Worm (Caenorhabditis elegans) whole organism, L2 larva: ENCODE measurements around the gene Y53F4B.19.

ENCODE experiments used
- Y55F3AM.14 ChIP-seq: fragments of 200-800 bp; sonication (Bioruptor generic); optimal IDR thresholded peaks from 2 replicates; lab custom pipeline; 2018; ENCODE audit warnings: mild to moderate bottlenecking, missing genetic modification characterization, missing compliant biosample characterization
- ama-1 ChIP-seq: fragments of 150-350 bp; optimal IDR thresholded peaks from 2 replicates; lab custom pipeline; 2018; ENCODE audit warnings: inconsistent platforms
- blmp-1 ChIP-seq: sonication (generic microtip); optimal IDR thresholded peaks from 2 replicates; lab custom pipeline; 2017; ENCODE audit warnings: missing genetic modification characterization, mild to moderate bottlenecking, missing compliant biosample characterization, antibody characterized with exemption, moderate library complexity; ENCODE audit not compliant: insufficient read depth
- elt-3 ChIP-seq: sonication (generic microtip); optimal IDR thresholded peaks from 2 replicates; lab custom pipeline; 2017; ENCODE audit warnings: missing biosample characterization, missing genetic modification characterization
- lin-11 ChIP-seq: fragments of 150-350 bp; sonication (generic microtip); optimal IDR thresholded peaks from 2 replicates; lab custom pipeline; 2014; ENCODE audit warnings: missing biosample characterization, missing genetic modification characterization, inconsistent platforms, mixed read lengths
- nhr-11 ChIP-seq: fragments of 150-350 bp; optimal IDR thresholded peaks from 2 replicates; lab custom pipeline; 2014; ENCODE audit warnings: missing biosample characterization, missing genetic modification characterization
- nhr-23 ChIP-seq: fragments of 150-350 bp; optimal IDR thresholded peaks from 2 replicates; lab custom pipeline; 2014; ENCODE audit warnings: missing biosample characterization, missing genetic modification reagents, missing genetic modification characterization
- nhr-25 ChIP-seq: fragments of 150-350 bp; sonication (generic microtip); optimal IDR thresholded peaks from 3 replicates; lab custom pipeline; 2014; ENCODE audit warnings: missing biosample characterization, missing genetic modification characterization
- zag-1 ChIP-seq: fragments of 150-350 bp; optimal IDR thresholded peaks from 2 replicates; lab custom pipeline; 2014; ENCODE audit warnings: missing biosample characterization, missing genetic modification characterization

- no peak for TF ChIP-seq Y55F3AM.14
- no peak for TF ChIP-seq blmp-1 (tag; lab: Kevin White, UChicago)
- TF ChIP-seq zag-1 (tag; lab: Kevin White, UChicago) = no peak
- no peak for TF ChIP-seq elt-3 (tag; lab: Kevin White, UChicago)
- no peak for TF ChIP-seq ama-1
- no peak for TF ChIP-seq nhr-25 (tag; lab: Kevin White, UChicago)
- no peak for TF ChIP-seq nhr-23
- TF ChIP-seq lin-11 (tag; lab: Kevin White, UChicago) = no peak
- TF ChIP-seq nhr-11 (tag; lab: Kevin White, UChicago) = no peak
Observed at ce11 chrII:15037782-15038181, 39.0 kb upstream of the Y53F4B.19 start, which contains the start of gene Y53F4B.14.
